Worm (Caenorhabditis elegans): ENCODE data around the gene T02D1.9.

DNA sequence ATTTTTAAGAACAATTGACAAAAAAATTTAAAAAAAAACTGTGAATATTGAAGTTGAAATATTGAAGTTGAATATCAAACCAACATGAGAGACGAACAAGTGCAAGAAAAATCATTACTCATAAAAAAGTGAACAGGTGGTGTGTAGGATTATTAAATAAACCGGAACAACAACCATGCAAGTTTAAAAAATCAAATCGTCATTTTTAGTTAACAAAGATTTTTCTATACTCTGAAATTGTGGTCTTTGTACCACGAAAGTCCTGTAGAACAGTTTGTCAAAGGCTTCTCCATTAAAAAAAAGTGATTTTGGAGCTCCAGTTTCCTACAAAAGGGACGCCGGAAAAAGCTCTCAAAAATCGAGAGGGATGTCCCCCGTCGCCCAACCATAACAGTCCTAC is 32.6 kb upstream of the T02D1.9 start, which contains the start of gene C06A12.19:
- TF ChIP-seq dao-5 (tag; optimal IDR thresholded peaks at IDR 0.05) = no peak
- TF ChIP-seq him-1 (tag; optimal IDR thresholded peaks at IDR 0.05) = no peak
- no peak for TF ChIP-seq W03F9.2 (tag; optimal IDR thresholded peaks at IDR 0.05)
